Worm (Caenorhabditis elegans): ENCODE measurements around the gene K07E3.9.

ce11 chrX:8086725-8087641 lies 21.0 kb upstream of the K07E3.9 start:
- TF ChIP-seq ama-1 (optimal IDR thresholded peaks at IDR 0.05), result no peak
- no peak for TF ChIP-seq ceh-82 (tag; optimal IDR thresholded peaks at IDR 0.05)
- TF ChIP-seq elt-3 (tag; optimal IDR thresholded peaks at IDR 0.05), result no peak
- TF ChIP-seq fos-1 (tag; optimal IDR thresholded peaks at IDR 0.05), result no peak
- no peak for TF ChIP-seq mdl-1 (tag; optimal IDR thresholded peaks at IDR 0.05)
- TF ChIP-seq nhr-10 (tag; optimal IDR thresholded peaks at IDR 0.05), result no peak
- TF ChIP-seq nhr-12 (tag; optimal IDR thresholded peaks at IDR 0.05), result no peak
- TF ChIP-seq F13H6.1 (tag; optimal IDR thresholded peaks at IDR 0.05), result no peak
- TF ChIP-seq R02D3.7 (tag; optimal IDR thresholded peaks at IDR 0.05), result no peak

Measured in whole organism, L2 larva.